Worm (Caenorhabditis elegans): ENCODE data around the gene srsx-39.

DNA sequence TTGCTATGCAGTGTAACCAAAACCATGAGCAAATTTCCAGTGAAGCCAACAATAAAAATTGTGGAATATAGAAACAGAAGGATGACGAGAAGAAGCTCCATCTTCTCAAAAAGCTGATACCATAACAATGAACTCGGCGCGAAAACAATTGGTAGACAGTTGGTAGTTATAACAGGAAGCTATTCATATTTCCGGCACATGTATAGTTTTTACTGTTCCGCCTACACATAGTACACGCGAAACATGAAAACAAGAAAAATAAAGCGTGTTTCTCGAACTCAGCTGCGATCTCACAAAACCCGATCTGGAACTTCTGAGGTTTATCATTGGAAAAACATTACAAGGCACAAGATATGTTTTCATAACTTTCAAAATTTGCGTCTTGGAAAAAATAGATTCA, 2.5 kb upstream of the srsx-39 start, which contains the start of gene srsx-37:
- TF ChIP-seq hmg-1.1 (GFP tag; IDR thresholded peaks at IDR 0.05) (no peak), spr-1 (tag; optimal IDR thresholded peaks at IDR 0.05) (no peak), lin-13 (GFP tag; optimal IDR thresholded peaks at IDR 0.05) (no peak), nhr-11 (tag; optimal IDR thresholded peaks at IDR 0.05) (no peak), F44E2.7 (GFP tag; IDR thresholded peaks at IDR 0.05) (no peak), unc-130 (GFP tag; optimal IDR thresholded peaks at IDR 0.05) (no peak), spr-3 (GFP tag; optimal IDR thresholded peaks at IDR 0.05) (no peak), dpl-1 (GFP tag; optimal IDR thresholded peaks at IDR 0.05) (no peak), mes-2 (tag; optimal IDR thresholded peaks at IDR 0.05; ENCODE audit: poor library complexity, severe bottlenecking) (no peak), ceh-28 (tag; optimal IDR thresholded peaks at IDR 0.05) (no peak)

All from whole organism, L4 larva.